Worm (Caenorhabditis elegans) whole organism, L2 larva: ENCODE results near the gene pptr-1.

Experiments
- ama-1 ChIP-seq: fragments of 150-350 bp; optimal IDR thresholded peaks from 2 replicates; lab custom pipeline; 2018; ENCODE audit warnings: inconsistent platforms
- mdl-1 ChIP-seq, 2 experiments: fragments of 150-350 bp in 1 of 2; sonication (generic microtip) in 1 of 2; optimal IDR thresholded peaks; 2 replicates each; lab custom pipeline; 2017; ENCODE audit warnings: missing biosample characterization in 2 of 2, missing genetic modification characterization in 2 of 2
- nhr-129 ChIP-seq: fragments of 150-350 bp; optimal IDR thresholded peaks from 2 replicates; lab custom pipeline; 2014; ENCODE audit warnings: missing biosample characterization, missing genetic modification characterization
- zag-1 ChIP-seq: fragments of 150-350 bp; optimal IDR thresholded peaks from 2 replicates; lab custom pipeline; 2014; ENCODE audit warnings: missing biosample characterization, missing genetic modification characterization

DNA sequence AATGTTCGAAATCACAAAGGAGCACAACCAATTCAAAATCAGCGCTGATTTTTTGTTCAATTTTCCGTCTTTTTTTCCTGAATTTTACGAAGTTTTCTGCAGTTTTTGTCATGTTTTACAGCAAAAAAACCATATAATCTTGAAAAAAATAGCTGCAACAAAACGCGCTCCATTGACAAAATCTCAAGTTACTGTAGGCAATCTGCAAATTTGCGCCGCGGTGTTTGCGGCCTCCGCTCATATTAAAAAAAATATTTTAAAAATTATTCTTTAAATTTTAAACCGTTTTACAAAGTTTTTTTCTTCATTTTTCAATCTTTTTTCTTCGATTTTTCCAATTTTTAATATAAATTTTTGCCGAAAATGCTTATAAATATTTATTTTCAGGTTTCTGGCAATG is 48.0 kb downstream of the pptr-1 start:
- no peak for TF ChIP-seq nhr-129
- no peak for TF ChIP-seq mdl-1 (tag; optimal IDR thresholded peaks at IDR 0.05; lab: Kevin White, UChicago)
- TF ChIP-seq ama-1 (lab: Kevin White, UChicago): no peak
- no peak for TF ChIP-seq zag-1
